Fruit fly (Drosophila melanogaster) whole organism, embryonic: ENCODE results near the gene CG43999.
A peak's percentile ranks its signal among the peaks of the same experiment; 100 is the strongest.

ENCODE experiments used
- Asciz ChIP-seq: fragments of 200-800 bp; sonication (Bioruptor generic); optimal IDR thresholded peaks from 2 replicates; lab custom pipeline; 2017; ENCODE audit warnings: missing biosample characterization, mild to moderate bottlenecking, missing genetic modification characterization, missing genetic modification reagents
- Atf-2 ChIP-seq: fragments of 200-800 bp; sonication (Bioruptor generic); optimal IDR thresholded peaks from 2 replicates; lab custom pipeline; 2016; ENCODE audit warnings: missing biosample characterization, missing genetic modification characterization
- Atf3 ChIP-seq: fragments of 200-800 bp; sonication (Bioruptor generic); optimal IDR thresholded peaks from 3 replicates; lab custom pipeline; 2016; ENCODE audit warnings: missing biosample characterization, missing genetic modification characterization
- BtbVII ChIP-seq: fragments of 200-800 bp; sonication (Bioruptor generic); optimal IDR thresholded peaks from 3 replicates; lab custom pipeline; 2017; ENCODE audit warnings: missing biosample characterization, mild to moderate bottlenecking, missing genetic modification characterization
- CG12236 ChIP-seq: fragments of 200-800 bp; sonication (Bioruptor generic); optimal IDR thresholded peaks from 2 replicates; lab custom pipeline; 2016; ENCODE audit warnings: missing biosample characterization, missing genetic modification characterization
- CG13775 ChIP-seq: fragments of 200-800 bp; sonication (Bioruptor generic); optimal IDR thresholded peaks from 3 replicates; lab custom pipeline; 2017; ENCODE audit warnings: missing biosample characterization, mild to moderate bottlenecking, missing genetic modification characterization
- CG15479 ChIP-seq: fragments of 200-800 bp; sonication (Bioruptor generic); optimal IDR thresholded peaks from 3 replicates; lab custom pipeline; 2019; ENCODE audit warnings: missing biosample characterization, mild to moderate bottlenecking, missing genetic modification characterization, moderate library complexity
- CG16813 ChIP-seq: fragments of 200-800 bp; sonication (Bioruptor generic); IDR thresholded peaks from 3 replicates; pipeline ENCODE4 v1.3.6; 2022; ENCODE audit warnings: missing biosample characterization, missing genetic modification characterization; ENCODE audit not compliant: partially characterized antibody
- CG18599 ChIP-seq: fragments of 200-800 bp; sonication (Bioruptor generic); optimal IDR thresholded peaks from 3 replicates; lab custom pipeline; 2017; ENCODE audit warnings: missing biosample characterization, missing genetic modification characterization, mild to moderate bottlenecking, moderate library complexity, missing genetic modification reagents
- CG2875 ChIP-seq: fragments of 200-800 bp; sonication (Bioruptor generic); optimal IDR thresholded peaks from 2 replicates; lab custom pipeline; 2017; ENCODE audit warnings: missing biosample characterization, mild to moderate bottlenecking, missing genetic modification characterization, missing genetic modification reagents
- CG4707 ChIP-seq: fragments of 200-800 bp; sonication (Bioruptor generic); optimal IDR thresholded peaks from 2 replicates; lab custom pipeline; 2018; ENCODE audit warnings: missing biosample characterization, mild to moderate bottlenecking, missing genetic modification characterization, moderate library complexity
- CG4730 ChIP-seq: fragments of 200-800 bp; sonication (Bioruptor generic); IDR thresholded peaks from 2 replicates; pipeline ENCODE4 v1.3.6; 2022; ENCODE audit warnings: missing biosample characterization, missing genetic modification characterization
- CG5245 ChIP-seq: fragments of 200-800 bp; sonication (Bioruptor generic); optimal IDR thresholded peaks from 3 replicates; lab custom pipeline; 2016; ENCODE audit warnings: missing biosample characterization, missing genetic modification characterization
- CG6272 ChIP-seq: fragments of 200-800 bp; sonication (Bioruptor generic); IDR thresholded peaks from 2 replicates; pipeline ENCODE4 v1.3.6; 2022; ENCODE audit warnings: missing biosample characterization, missing genetic modification characterization
- CG7928 ChIP-seq: fragments of 200-800 bp; sonication (Bioruptor generic); optimal IDR thresholded peaks from 2 replicates; lab custom pipeline; 2017; ENCODE audit warnings: missing biosample characterization, mild to moderate bottlenecking, missing genetic modification characterization
- Dfd ChIP-seq, 2 experiments: fragments of >200 bp; optimal IDR thresholded peaks; 2 replicates each; lab custom pipeline; 2017; ENCODE audit warnings: missing biosample characterization in 2 of 2, missing genetic modification characterization in 2 of 2
- Drgx ChIP-seq: fragments of 200-800 bp; sonication (Bioruptor generic); IDR thresholded peaks from 2 replicates; pipeline ENCODE4 v1.3.6; 2022; ENCODE audit warnings: missing biosample characterization, missing genetic modification characterization
- Eip74EF ChIP-seq, 2 experiments: fragments of 200-800 bp in 1 of 2; fragments of >200 bp in 1 of 2; sonication (Bioruptor generic) in 1 of 2; optimal IDR thresholded peaks; 2 replicates each; lab custom pipeline; 2017 to 2019; ENCODE audit warnings: missing biosample characterization in 2 of 2, missing genetic modification characterization in 2 of 2, mild to moderate bottlenecking in 1 of 2, moderate library complexity in 1 of 2
- GATAe ChIP-seq: fragments of 200-800 bp; sonication (Bioruptor generic); conservative IDR thresholded peaks from 2 replicates; pipeline ENCODE4 v1.3.6; 2022; ENCODE audit warnings: missing biosample characterization, missing genetic modification characterization
- HLH3B ChIP-seq: fragments of 200-800 bp; sonication (Bioruptor generic); IDR thresholded peaks from 2 replicates; pipeline ENCODE4 v1.3.6; 2022; ENCODE audit warnings: missing biosample characterization, missing genetic modification characterization
- HLH4C ChIP-seq: fragments of 200-800 bp; sonication (Bioruptor generic); IDR thresholded peaks from 3 replicates; pipeline ENCODE4 v1.3.6; 2022; ENCODE audit warnings: missing biosample characterization, missing genetic modification characterization; ENCODE audit not compliant: partially characterized antibody
- Hr51 ChIP-seq, 2 experiments: fragments of 200-800 bp; sonication (Bioruptor generic); optimal IDR thresholded peaks; 2 replicates in 1 of 2; 3 replicates in 1 of 2; lab custom pipeline; 2016 to 2018; ENCODE audit warnings: missing biosample characterization in 2 of 2, missing genetic modification characterization in 2 of 2, mild to moderate bottlenecking in 1 of 2, moderate library complexity in 1 of 2
- NC2α ChIP-seq: fragments of 200-800 bp; sonication (Bioruptor generic); optimal IDR thresholded peaks from 2 replicates; lab custom pipeline; 2016; ENCODE audit warnings: missing biosample characterization, missing genetic modification characterization
- Nf-YC ChIP-seq: fragments of 200-800 bp; optimal IDR thresholded peaks from 3 replicates; lab custom pipeline; 2019; ENCODE audit warnings: missing biosample characterization, mild to moderate bottlenecking, missing genetic modification characterization, moderate library complexity
- Rx ChIP-seq: fragments of 200-800 bp; sonication (Bioruptor generic); IDR thresholded peaks from 2 replicates; pipeline ENCODE4 v1.3.6; 2022; ENCODE audit warnings: missing biosample characterization, missing genetic modification characterization
- Sry-δ ChIP-seq: fragments of 200-800 bp; sonication (Bioruptor generic); optimal IDR thresholded peaks from 2 replicates; lab custom pipeline; 2016; ENCODE audit warnings: missing biosample characterization, missing genetic modification characterization
- Taf1 ChIP-seq: fragments of 200-800 bp; sonication (Bioruptor generic); IDR thresholded peaks from 2 replicates; pipeline ENCODE4 v1.3.6; 2022; ENCODE audit warnings: missing biosample characterization, missing genetic modification characterization
- Xrp1 ChIP-seq: fragments of 200-800 bp; sonication (Bioruptor generic); IDR thresholded peaks from 2 replicates; pipeline ENCODE4 v1.3.6; 2022; ENCODE audit warnings: missing biosample characterization, missing genetic modification characterization
- dmrt11E ChIP-seq: fragments of 200-800 bp; sonication (Bioruptor generic); optimal IDR thresholded peaks from 3 replicates; lab custom pipeline; 2018; ENCODE audit warnings: missing biosample characterization, mild to moderate bottlenecking, missing genetic modification characterization, moderate library complexity
- en ChIP-seq: fragments of 200-800 bp; sonication (Bioruptor generic); optimal IDR thresholded peaks from 2 replicates; lab custom pipeline; 2016; ENCODE audit warnings: missing biosample characterization, missing genetic modification characterization
- exex ChIP-seq: fragments of 200-800 bp; sonication (Bioruptor generic); optimal IDR thresholded peaks from 4 replicates; lab custom pipeline; 2018; ENCODE audit warnings: missing biosample characterization, mild to moderate bottlenecking, missing genetic modification characterization, moderate library complexity
- eyg ChIP-seq: fragments of 200-800 bp; sonication (Bioruptor generic); optimal IDR thresholded peaks from 3 replicates; lab custom pipeline; 2016; ENCODE audit warnings: missing biosample characterization, missing genetic modification characterization
- her ChIP-seq: fragments of 200-800 bp; sonication (Bioruptor generic); optimal IDR thresholded peaks from 2 replicates; lab custom pipeline; 2016; ENCODE audit warnings: missing biosample characterization, missing genetic modification characterization
- hkb ChIP-seq, 2 experiments: fragments of 200-800 bp in 1 of 2; fragments of >200 bp in 1 of 2; sonication (Bioruptor generic) in 1 of 2; IDR thresholded peaks in 1 of 2; optimal IDR thresholded peaks in 1 of 2; 2 replicates each; pipeline versions ENCODE4 v1.3.6 to Lab custom; 2017 to 2022; ENCODE audit warnings: missing biosample characterization in 1 of 2, missing genetic modification characterization in 1 of 2
- klu ChIP-seq: fragments of 200-800 bp; sonication (Bioruptor generic); IDR thresholded peaks from 2 replicates; pipeline ENCODE4 v1.3.6; 2022; ENCODE audit warnings: missing biosample characterization, missing genetic modification characterization
- lbe ChIP-seq: fragments of 200-800 bp; sonication (Bioruptor generic); optimal IDR thresholded peaks from 2 replicates; lab custom pipeline; 2016; ENCODE audit warnings: missing biosample characterization, mild to moderate bottlenecking, missing genetic modification characterization
- lola ChIP-seq, 3 experiments: fragments of >200 bp in 2 of 3; fragments of 200-800 bp in 1 of 3; sonication (Bioruptor generic) in 1 of 3; optimal IDR thresholded peaks; 2 replicates each; lab custom pipeline; 2017 to 2019; ENCODE audit warnings: missing biosample characterization in 3 of 3, missing genetic modification characterization in 3 of 3, mild to moderate bottlenecking in 1 of 3, moderate library complexity in 1 of 3
- nerfin-1 ChIP-seq: fragments of 200-800 bp; sonication (Bioruptor generic); optimal IDR thresholded peaks from 3 replicates; lab custom pipeline; 2019; ENCODE audit warnings: missing biosample characterization, mild to moderate bottlenecking, missing genetic modification characterization, moderate library complexity
- nerfin-2 ChIP-seq: fragments of 200-800 bp; sonication (Bioruptor generic); IDR thresholded peaks from 2 replicates; pipeline ENCODE4 v1.3.6; 2022; ENCODE audit warnings: missing biosample characterization, missing genetic modification characterization; ENCODE audit not compliant: partially characterized antibody
- oc ChIP-seq: fragments of 200-800 bp; sonication (Bioruptor generic); optimal IDR thresholded peaks from 2 replicates; lab custom pipeline; 2018; ENCODE audit warnings: missing biosample characterization, mild to moderate bottlenecking, missing genetic modification characterization, moderate library complexity
- pan ChIP-seq, 4 experiments: fragments of >200 bp in 3 of 4; fragments of 200-800 bp in 1 of 4; sonication (Bioruptor generic) in 1 of 4; optimal IDR thresholded peaks in 3 of 4; IDR thresholded peaks in 1 of 4; 2 replicates each; pipeline versions ENCODE4 v1.3.6 to Lab custom; 2017 to 2022; ENCODE audit warnings: missing biosample characterization in 2 of 4, missing genetic modification characterization in 2 of 4, mixed read lengths in 1 of 4
- row ChIP-seq: fragments of 200-800 bp; sonication (Bioruptor generic); IDR thresholded peaks from 3 replicates; pipeline ENCODE4 v1.3.6; 2022; ENCODE audit warnings: missing biosample characterization, missing genetic modification characterization
- run ChIP-seq: fragments of 200-800 bp; sonication (Bioruptor generic); optimal IDR thresholded peaks from 3 replicates; lab custom pipeline; 2018; ENCODE audit warnings: missing biosample characterization, mild to moderate bottlenecking, missing genetic modification characterization
- salm ChIP-seq: fragments of 200-800 bp; sonication (Bioruptor generic); optimal IDR thresholded peaks from 2 replicates; lab custom pipeline; 2018; ENCODE audit warnings: missing biosample characterization, mild to moderate bottlenecking, missing genetic modification characterization
- schlank ChIP-seq: fragments of 200-800 bp; sonication (Bioruptor generic); optimal IDR thresholded peaks from 2 replicates; lab custom pipeline; 2018; ENCODE audit warnings: missing biosample characterization, mild to moderate bottlenecking, missing genetic modification characterization
- seq ChIP-seq: fragments of 200-800 bp; sonication (Bioruptor generic); IDR thresholded peaks from 2 replicates; pipeline ENCODE4 v1.3.6; 2022; ENCODE audit warnings: missing biosample characterization, missing genetic modification characterization
- slou ChIP-seq: fragments of 200-800 bp; sonication (Bioruptor generic); optimal IDR thresholded peaks from 3 replicates; lab custom pipeline; 2016; ENCODE audit warnings: missing biosample characterization, missing genetic modification characterization
- so ChIP-seq: fragments of 200-800 bp; sonication (Bioruptor generic); IDR thresholded peaks from 3 replicates; pipeline ENCODE4 v1.3.6; 2022; ENCODE audit warnings: missing biosample characterization, missing genetic modification characterization
- tx ChIP-seq: fragments of 200-800 bp; sonication (Bioruptor generic); optimal IDR thresholded peaks from 2 replicates; lab custom pipeline; 2016; ENCODE audit warnings: missing biosample characterization, missing genetic modification characterization

The CG43999 gene

DNA sequence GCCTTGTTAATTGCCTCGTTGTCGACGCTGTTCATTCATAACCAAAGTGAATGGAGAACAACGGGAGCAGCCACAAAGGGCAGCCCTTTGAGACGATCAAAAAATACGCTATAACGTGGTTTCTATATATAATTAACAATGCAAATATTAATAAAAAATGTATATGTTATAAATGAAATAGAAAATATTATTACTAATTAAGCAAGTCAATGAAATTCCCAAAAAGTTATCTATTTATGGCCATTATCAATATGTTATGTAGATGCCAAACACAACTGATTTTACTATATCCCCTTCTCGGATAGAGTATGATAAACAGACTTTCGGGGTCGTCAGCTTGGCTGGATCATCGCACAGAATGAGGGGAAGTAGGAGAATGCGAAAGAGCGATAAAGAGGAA lies 40.6 kb upstream of the CG43999 start (continued):
- TF ChIP-seq CG12236 (no peak), lbe (GFP tag; lab: Kevin White, UChicago) (no peak), slou (GFP tag; lab: Kevin White, UChicago) (no peak), CG7928 (no peak), en (no peak), tx (no peak), HLH4C (GFP tag; lab: Robert Waterston, UW) (no peak), klu (GFP tag; lab: Robert Waterston, UW) (peak; percentile 49; the same call in 1 of the 2 replicates), Drgx (GFP tag; lab: Robert Waterston, UW) (0 out of 2 replicates have a peak, but pooled peaks have one; percentile 11), CG15479 (GFP tag; lab: Kevin White, UChicago) (no peak), CG16813 (GFP tag; lab: Robert Waterston, UW) (no peak), CG18599 (peak; percentile 71), dmrt11E (no peak), Hr51 (GFP tag; optimal IDR thresholded peaks at IDR 0.05; lab: Kevin White, UChicago) (peak in 1 of 2 experiments; percentile 71), Atf3 (GFP tag; lab: Kevin White, UChicago) (no peak), lola (GFP tag; optimal IDR thresholded peaks at IDR 0.05; lab: Kevin White, UChicago) (no peak), CG5245 (GFP tag; lab: Kevin White, UChicago) (no peak), CG4730 (GFP tag; lab: Robert Waterston, UW) (0 out of 2 replicates have a peak, but pooled peaks have one; percentile 40), pan (optimal IDR thresholded peaks at IDR 0.05; lab: Kevin White, UChicago) (no peak), pan (GFP tag; optimal IDR thresholded peaks at IDR 0.05 in 1 of 2, IDR thresholded peaks at IDR 0.05 in 1 of 2) (peak in 1 of 2 experiments; percentile 64), CG13775 (GFP tag; lab: Kevin White, UChicago) (no peak), Sry-δ (no peak), CG2875 (GFP tag; lab: Kevin White, UChicago) (no peak), Nf-YC (peak; percentile 62), Taf1 (GFP tag; lab: Robert Waterston, UW) (no peak), BtbVII (GFP tag; lab: Kevin White, UChicago) (peak; percentile 36), CG4707 (GFP tag; lab: Kevin White, UChicago) (no peak), eyg (GFP tag; lab: Kevin White, UChicago) (no peak), HLH3B (GFP tag; lab: Robert Waterston, UW) (peak; percentile 63), exex (tag; lab: Kevin White, UChicago) (no peak), CG6272 (no peak), Xrp1 (no peak; the same call in 1 of the 2 replicates), nerfin-2 (GFP tag; lab: Robert Waterston, UW) (no peak), NC2α (GFP tag; lab: Kevin White, UChicago) (no peak), hkb (optimal IDR thresholded peaks at IDR 0.05; lab: Kevin White, UChicago) (no peak), hkb (GFP tag; IDR thresholded peaks at IDR 0.05; lab: Robert Waterston, UW) (peak; percentile 64; the same call in 1 of the 2 replicates), GATAe (GFP tag; lab: Robert Waterston, UW) (no peak), her (GFP tag; lab: Kevin White, UChicago) (no peak), nerfin-1 (tag; lab: Kevin White, UChicago) (peak; percentile 33), seq (GFP tag; lab: Robert Waterston, UW) (no peak), salm (tag; lab: Kevin White, UChicago) (peak; percentile 23), Atf-2 (no peak), so (GFP tag; lab: Robert Waterston, UW) (no peak), Asciz (GFP tag; lab: Kevin White, UChicago) (no peak), oc (tag; lab: Kevin White, UChicago) (no peak), Eip74EF (GFP tag; optimal IDR thresholded peaks at IDR 0.05; lab: Kevin White, UChicago) (peak in 1 of 2 experiments; percentile 22), schlank (no peak), run (tag; lab: Kevin White, UChicago) (peak; percentile 21), Dfd (GFP tag; optimal IDR thresholded peaks at IDR 0.05; lab: Kevin White, UChicago) (no peak), row (peak; percentile 76), Rx (GFP tag; lab: Robert Waterston, UW) (no peak)
